Fruit fly (Drosophila melanogaster) whole organism, embryonic: Measurements from ENCODE around the gene IRSp53.
A peak's percentile ranks its signal among the peaks of the same experiment; 100 is the strongest.

Source experiments
- CG10366 ChIP-seq: fragments of 200-800 bp; sonication (Bioruptor generic); IDR thresholded peaks from 2 replicates; pipeline ENCODE4 v1.3.6; 2022; ENCODE audit warnings: missing biosample characterization, missing genetic modification characterization
- CG11085 ChIP-seq: fragments of 200-800 bp; sonication (Bioruptor generic); IDR thresholded peaks from 2 replicates; pipeline ENCODE4 v1.3.6; 2022; ENCODE audit warnings: missing biosample characterization, missing genetic modification characterization
- CG11093 ChIP-seq: fragments of 200-800 bp; sonication (Bioruptor generic); IDR thresholded peaks from 3 replicates; pipeline ENCODE4 v1.3.6; 2022; ENCODE audit warnings: missing biosample characterization, missing genetic modification characterization
- CG12299 ChIP-seq: fragments of 200-800 bp; sonication (Bioruptor generic); optimal IDR thresholded peaks from 2 replicates; lab custom pipeline; 2018; ENCODE audit warnings: missing biosample characterization, mild to moderate bottlenecking, missing genetic modification characterization
- CG13624 ChIP-seq: fragments of 200-800 bp; sonication (Bioruptor generic); optimal IDR thresholded peaks from 2 replicates; lab custom pipeline; 2016; ENCODE audit warnings: missing biosample characterization, missing genetic modification characterization
- CG14965 ChIP-seq: fragments of 200-800 bp; sonication (Bioruptor generic); optimal IDR thresholded peaks from 2 replicates; lab custom pipeline; 2016; ENCODE audit warnings: missing biosample characterization, missing genetic modification characterization, borderline replicate concordance
- CG15073 ChIP-seq: fragments of 200-800 bp; sonication (Bioruptor generic); optimal IDR thresholded peaks from 2 replicates; lab custom pipeline; 2016; ENCODE audit warnings: missing biosample characterization, missing genetic modification characterization
- CG1602 ChIP-seq: fragments of 200-800 bp; sonication (Bioruptor generic); optimal IDR thresholded peaks from 3 replicates; lab custom pipeline; 2016; ENCODE audit warnings: missing biosample characterization, missing genetic modification characterization
- CG2129 ChIP-seq: fragments of 200-800 bp; sonication (Bioruptor generic); IDR thresholded peaks from 2 replicates; pipeline ENCODE4 v1.3.6; 2022; ENCODE audit warnings: missing biosample characterization, missing genetic modification characterization; ENCODE audit not compliant: partially characterized antibody
- CG2875 ChIP-seq: fragments of 200-800 bp; sonication (Bioruptor generic); optimal IDR thresholded peaks from 2 replicates; lab custom pipeline; 2017; ENCODE audit warnings: missing biosample characterization, mild to moderate bottlenecking, missing genetic modification characterization, missing genetic modification reagents
- CG30020 ChIP-seq: fragments of 200-800 bp; optimal IDR thresholded peaks from 2 replicates; lab custom pipeline; 2019; ENCODE audit warnings: missing biosample characterization, mild to moderate bottlenecking, missing genetic modification characterization, moderate library complexity
- CG31224 ChIP-seq: fragments of 200-800 bp; sonication (Bioruptor generic); IDR thresholded peaks from 2 replicates; pipeline ENCODE4 v1.3.6; 2022; ENCODE audit warnings: missing biosample characterization, missing genetic modification characterization
- CG31388 ChIP-seq: fragments of 200-800 bp; sonication (Bioruptor generic); optimal IDR thresholded peaks from 2 replicates; lab custom pipeline; 2016; ENCODE audit warnings: missing biosample characterization, missing genetic modification characterization
- CG3281 ChIP-seq: fragments of 200-800 bp; sonication (Bioruptor generic); optimal IDR thresholded peaks from 3 replicates; lab custom pipeline; 2017; ENCODE audit warnings: missing biosample characterization, mild to moderate bottlenecking, missing genetic modification characterization
- CG6175 ChIP-seq: fragments of 200-800 bp; sonication (Bioruptor generic); IDR thresholded peaks from 3 replicates; pipeline ENCODE4 v1.3.6; 2022; ENCODE audit warnings: missing biosample characterization, missing genetic modification characterization
- CG8089 ChIP-seq: fragments of 200-800 bp; sonication (Bioruptor generic); optimal IDR thresholded peaks from 3 replicates; lab custom pipeline; 2016; ENCODE audit warnings: missing biosample characterization, missing genetic modification characterization
- CG9609 ChIP-seq: fragments of 200-800 bp; sonication (Bioruptor generic); optimal IDR thresholded peaks from 3 replicates; lab custom pipeline; 2016; ENCODE audit warnings: missing biosample characterization, missing genetic modification characterization
- CG9797 ChIP-seq: fragments of 200-800 bp; sonication (Bioruptor generic); optimal IDR thresholded peaks from 3 replicates; lab custom pipeline; 2018; ENCODE audit warnings: missing biosample characterization, mild to moderate bottlenecking, missing genetic modification characterization
- CG9876 ChIP-seq: fragments of 200-800 bp; sonication (Bioruptor generic); optimal IDR thresholded peaks from 2 replicates; lab custom pipeline; 2016; ENCODE audit warnings: missing biosample characterization, missing genetic modification characterization
- Camta ChIP-seq: fragments of 200-800 bp; sonication (Bioruptor generic); optimal IDR thresholded peaks from 2 replicates; lab custom pipeline; 2016; ENCODE audit warnings: missing biosample characterization, missing genetic modification characterization
- D ChIP-seq, 2 experiments: fragments of 200-800 bp in 1 of 2; fragments of >200 bp in 1 of 2; sonication (Bioruptor generic) in 1 of 2; optimal IDR thresholded peaks; 2 replicates in 1 of 2; 3 replicates in 1 of 2; lab custom pipeline; 2017; ENCODE audit warnings: mild to moderate bottlenecking in 1 of 2, missing biosample characterization in 1 of 2, missing genetic modification characterization in 1 of 2, missing genetic modification reagents in 1 of 2
- D19A ChIP-seq: fragments of 200-800 bp; optimal IDR thresholded peaks from 3 replicates; lab custom pipeline; 2019; ENCODE audit warnings: missing biosample characterization, mild to moderate bottlenecking, missing genetic modification characterization, moderate library complexity
- Doc3 ChIP-seq: fragments of 200-800 bp; sonication (Bioruptor generic); IDR thresholded peaks from 3 replicates; pipeline ENCODE4 v1.3.6; 2022; ENCODE audit warnings: missing biosample characterization, missing genetic modification characterization; ENCODE audit not compliant: partially characterized antibody
- Dp ChIP-seq: fragments of 200-800 bp; sonication (Bioruptor generic); optimal IDR thresholded peaks from 2 replicates; lab custom pipeline; 2018; ENCODE audit warnings: missing biosample characterization, mild to moderate bottlenecking, missing genetic modification characterization, moderate library complexity
- ERR ChIP-seq: fragments of 200-800 bp; sonication (Bioruptor generic); optimal IDR thresholded peaks from 2 replicates; lab custom pipeline; 2016; ENCODE audit warnings: missing biosample characterization, missing genetic modification characterization
- Elba2 ChIP-seq: fragments of 200-800 bp; sonication (Bioruptor generic); optimal IDR thresholded peaks from 3 replicates; lab custom pipeline; 2016; ENCODE audit warnings: missing biosample characterization, missing genetic modification characterization
- GATAe ChIP-seq: fragments of 200-800 bp; sonication (Bioruptor generic); conservative IDR thresholded peaks from 2 replicates; pipeline ENCODE4 v1.3.6; 2022; ENCODE audit warnings: missing biosample characterization, missing genetic modification characterization
- HLH54F ChIP-seq: fragments of 200-800 bp; sonication (Bioruptor generic); optimal IDR thresholded peaks from 3 replicates; lab custom pipeline; 2016; ENCODE audit warnings: missing biosample characterization, missing genetic modification characterization
- Hey ChIP-seq: fragments of 200-800 bp; sonication (Bioruptor generic); optimal IDR thresholded peaks from 3 replicates; lab custom pipeline; 2018; ENCODE audit warnings: missing biosample characterization, mild to moderate bottlenecking, missing genetic modification characterization
- Hmr ChIP-seq: fragments of 200-800 bp; sonication (Bioruptor generic); optimal IDR thresholded peaks from 3 replicates; lab custom pipeline; 2017; ENCODE audit warnings: mild to moderate bottlenecking, missing biosample characterization, missing genetic modification reagents, missing genetic modification characterization
- Jarid2 ChIP-seq: fragments of 200-800 bp; sonication (Bioruptor generic); optimal IDR thresholded peaks from 3 replicates; lab custom pipeline; 2017; ENCODE audit warnings: mild to moderate bottlenecking, missing biosample characterization, missing genetic modification reagents, missing genetic modification characterization
- MBD-R2 ChIP-seq: fragments of 200-800 bp; sonication (Bioruptor generic); IDR thresholded peaks from 2 replicates; pipeline ENCODE4 v1.3.6; 2022; ENCODE audit warnings: missing biosample characterization, missing genetic modification characterization
- Oaz ChIP-seq: fragments of 200-800 bp; sonication (Bioruptor generic); IDR thresholded peaks from 2 replicates; pipeline ENCODE4 v1.3.6; 2022; ENCODE audit warnings: missing biosample characterization, missing genetic modification characterization
- PHDP ChIP-seq: fragments of 200-800 bp; sonication (Bioruptor generic); optimal IDR thresholded peaks from 3 replicates; lab custom pipeline; 2018; ENCODE audit warnings: missing biosample characterization, mild to moderate bottlenecking, missing genetic modification characterization, moderate library complexity
- ato ChIP-seq: fragments of 200-800 bp; sonication (Bioruptor generic); IDR thresholded peaks from 2 replicates; pipeline ENCODE4 v1.3.6; 2022; ENCODE audit warnings: missing biosample characterization, missing genetic modification characterization; ENCODE audit not compliant: partially characterized antibody
- bab2 ChIP-seq: fragments of 200-800 bp; sonication (Bioruptor generic); optimal IDR thresholded peaks from 2 replicates; lab custom pipeline; 2016; ENCODE audit warnings: missing biosample characterization, missing genetic modification characterization
- bowl ChIP-seq: fragments of 200-800 bp; sonication (Bioruptor generic); IDR thresholded peaks from 2 replicates; pipeline ENCODE4 v1.3.6; 2022; ENCODE audit warnings: missing biosample characterization, missing genetic modification characterization
- cg ChIP-seq: fragments of 200-800 bp; sonication (Bioruptor generic); optimal IDR thresholded peaks from 3 replicates; lab custom pipeline; 2019; ENCODE audit warnings: missing biosample characterization, mild to moderate bottlenecking, missing genetic modification characterization, moderate library complexity
- chn ChIP-seq: fragments of 200-800 bp; sonication (Bioruptor generic); optimal IDR thresholded peaks from 2 replicates; lab custom pipeline; 2016; ENCODE audit warnings: missing biosample characterization, missing genetic modification characterization
- ems ChIP-seq: fragments of 200-800 bp; sonication (Bioruptor generic); optimal IDR thresholded peaks from 3 replicates; lab custom pipeline; 2016; ENCODE audit warnings: missing biosample characterization, missing genetic modification characterization
- gcm2 ChIP-seq: fragments of 200-800 bp; sonication (Bioruptor generic); optimal IDR thresholded peaks from 2 replicates; lab custom pipeline; 2016; ENCODE audit warnings: missing biosample characterization, missing genetic modification characterization
- kay ChIP-seq: fragments of 200-800 bp; sonication (Bioruptor generic); optimal IDR thresholded peaks from 2 replicates; lab custom pipeline; 2016; ENCODE audit warnings: missing biosample characterization, missing genetic modification characterization
- ken ChIP-seq: fragments of 200-800 bp; sonication (Bioruptor generic); IDR thresholded peaks from 3 replicates; pipeline ENCODE4 v1.3.6; 2022; ENCODE audit warnings: missing biosample characterization, missing genetic modification characterization
- pho ChIP-seq: fragments of 200-800 bp; sonication (Bioruptor generic); optimal IDR thresholded peaks from 2 replicates; lab custom pipeline; 2016; ENCODE audit warnings: missing biosample characterization, missing genetic modification characterization
- ro ChIP-seq: fragments of 200-800 bp; sonication (Bioruptor generic); IDR thresholded peaks from 2 replicates; pipeline ENCODE4 v1.3.6; 2022; ENCODE audit warnings: missing biosample characterization, missing genetic modification characterization
- schlank ChIP-seq: fragments of 200-800 bp; sonication (Bioruptor generic); optimal IDR thresholded peaks from 2 replicates; lab custom pipeline; 2018; ENCODE audit warnings: missing biosample characterization, mild to moderate bottlenecking, missing genetic modification characterization
- sens ChIP-seq: fragments of 200-800 bp; sonication (Bioruptor generic); peaks from one replicate; lab custom pipeline; 2016; ENCODE audit warnings: missing biosample characterization, missing genetic modification characterization
- sr ChIP-seq: fragments of 200-800 bp; sonication (Bioruptor generic); IDR thresholded peaks from 3 replicates; pipeline ENCODE4 v1.3.6; 2022; ENCODE audit warnings: missing biosample characterization, missing genetic modification characterization
- wdn ChIP-seq: fragments of 200-800 bp; sonication (Bioruptor generic); IDR thresholded peaks from 2 replicates; pipeline ENCODE4 v1.3.6; 2022; ENCODE audit warnings: missing biosample characterization, missing genetic modification characterization
- yki ChIP-seq: fragments of >200 bp; optimal IDR thresholded peaks from 3 replicates; lab custom pipeline; 2018

The IRSp53 gene

DNA sequence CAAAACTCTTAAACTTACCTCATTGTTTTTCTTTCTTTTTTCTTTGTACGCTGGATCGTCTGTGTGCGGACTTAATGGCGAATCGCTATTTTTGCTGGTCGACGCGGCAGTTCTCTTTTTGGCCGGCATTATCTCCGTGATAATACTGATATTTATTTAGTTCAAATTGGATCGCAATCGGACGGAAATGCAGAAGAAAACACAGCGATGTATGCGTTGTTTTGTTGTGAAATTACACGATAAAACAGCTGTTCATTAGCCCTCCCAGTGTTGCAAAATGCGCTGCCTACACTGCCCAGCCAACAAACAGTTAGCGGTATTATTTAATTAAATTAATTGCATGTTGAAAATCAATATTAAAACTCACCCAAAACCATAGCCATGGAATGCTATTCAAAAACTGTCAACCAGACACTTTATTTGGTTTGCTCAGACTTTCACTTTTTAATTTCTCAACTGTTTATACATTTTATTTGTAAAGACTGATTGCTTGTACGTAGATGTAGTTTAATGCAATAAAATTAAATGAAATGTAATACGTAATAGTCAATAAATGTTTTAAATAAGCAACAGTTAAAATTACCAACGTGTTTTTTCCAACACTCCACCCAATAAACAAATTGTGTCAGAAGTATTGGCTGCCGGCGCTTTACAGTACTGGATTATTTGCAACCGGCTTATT lies 37.7 kb upstream of the IRSp53 start, which contains the start of the genes Irbp18 and APP-BP1 (continued):
- TF ChIP-seq Elba2 (GFP tag; lab: Kevin White, UChicago): peak; percentile 97
- TF ChIP-seq ERR (GFP tag; lab: Kevin White, UChicago): peak; percentile 88
- no peak for TF ChIP-seq yki (lab: Kevin White, UChicago)
- TF ChIP-seq Hey (tag; lab: Kevin White, UChicago): peak; percentile 69
- TF ChIP-seq Camta (GFP tag; lab: Kevin White, UChicago): peak; percentile 94
- TF ChIP-seq CG31388 (GFP tag; lab: Kevin White, UChicago): peak; percentile 82
- TF ChIP-seq gcm2 (GFP tag; lab: Kevin White, UChicago): peak; percentile 86
- peak; percentile 68; the same call in 1 of the 2 replicates for TF ChIP-seq CG11085 (GFP tag; lab: Robert Waterston, UW)
- peak; percentile 86 for TF ChIP-seq D19A (tag; lab: Kevin White, UChicago)
- peak; percentile 93 for TF ChIP-seq kay
- TF ChIP-seq cg: peak; percentile 22
- TF ChIP-seq CG2875: peak; percentile 90
- peak; percentile 71; the same call in 1 of the 3 replicates for TF ChIP-seq CG11093 (GFP tag; lab: Robert Waterston, UW)
- TF ChIP-seq ken: peak; percentile 79
- 0 out of 3 replicates have a peak, but pooled peaks have one; percentile 25 for TF ChIP-seq sr (GFP tag; lab: Robert Waterston, UW)
- TF ChIP-seq CG15073: peak; percentile 45
- no peak for TF ChIP-seq D (optimal IDR thresholded peaks at IDR 0.05; lab: Kevin White, UChicago)
- peak; percentile 92 for TF ChIP-seq D (GFP tag; optimal IDR thresholded peaks at IDR 0.05; lab: Kevin White, UChicago)
- peak; percentile 96 for TF ChIP-seq HLH54F (GFP tag; lab: Kevin White, UChicago)
- peak; percentile 72 for TF ChIP-seq MBD-R2
- no peak for TF ChIP-seq bowl (GFP tag; lab: Robert Waterston, UW)
- TF ChIP-seq CG30020 (tag; lab: Kevin White, UChicago): peak; percentile 79
- TF ChIP-seq CG13624 (GFP tag; lab: Kevin White, UChicago): peak; percentile 95
- peak; percentile 93 for TF ChIP-seq bab2 (GFP tag; lab: Kevin White, UChicago)
- peak; percentile 32 for TF ChIP-seq Dp (GFP tag; lab: Kevin White, UChicago)
- peak; percentile 94 for TF ChIP-seq CG1602
- TF ChIP-seq chn (GFP tag; lab: Kevin White, UChicago): peak; percentile 96
- TF ChIP-seq schlank (tag; lab: Kevin White, UChicago): peak; percentile 90
- TF ChIP-seq CG9797: peak; percentile 25
- TF ChIP-seq CG8089: peak; percentile 92
- TF ChIP-seq CG10366: peak; percentile 84
- peak; percentile 96 for TF ChIP-seq ems (GFP tag; lab: Kevin White, UChicago)
- TF ChIP-seq sens: peak; percentile 99
- TF ChIP-seq Doc3: no peak
- peak; percentile 95 for TF ChIP-seq CG3281 (GFP tag; lab: Kevin White, UChicago)
- peak; percentile 94 for TF ChIP-seq CG9609 (GFP tag; lab: Kevin White, UChicago)
- no peak for TF ChIP-seq ato (GFP tag; lab: Robert Waterston, UW)
- TF ChIP-seq PHDP (tag; lab: Kevin White, UChicago): peak; percentile 92
- TF ChIP-seq GATAe (GFP tag; lab: Robert Waterston, UW): no peak; the same call in 1 of the 2 replicates
- peak; percentile 85 for TF ChIP-seq CG12299 (tag; lab: Kevin White, UChicago)
- TF ChIP-seq CG31224: peak; percentile 81
- peak; percentile 61; the same call in 1 of the 3 replicates for TF ChIP-seq CG6175 (GFP tag; lab: Robert Waterston, UW)
- peak; percentile 76 for TF ChIP-seq Jarid2
- no peak; the same call in 1 of the 2 replicates for TF ChIP-seq ro
- TF ChIP-seq wdn (GFP tag; lab: Robert Waterston, UW): peak; percentile 87
- peak; percentile 50 for TF ChIP-seq CG14965
- TF ChIP-seq CG2129 (GFP tag; lab: Robert Waterston, UW): no peak
- TF ChIP-seq Hmr (GFP tag; lab: Kevin White, UChicago): peak; percentile 96
- TF ChIP-seq pho (GFP tag; lab: Kevin White, UChicago): peak; percentile 96
- peak; percentile 70 for TF ChIP-seq Oaz (GFP tag; lab: Robert Waterston, UW)
- peak; percentile 84 for TF ChIP-seq CG9876
